Worm (Caenorhabditis elegans) whole organism, L2 larva: Measurements from ENCODE around the gene nspg-7.2.
"Not testable (repeated sequence)": the region's sequence is repeated elsewhere in the genome, so short reads cannot be mapped to it uniquely, and the experiment has no call there.

Experiments used
- F13H6.1 ChIP-seq: sonication (generic microtip); optimal IDR thresholded peaks from 2 replicates; lab custom pipeline; 2016; ENCODE audit warnings: missing genetic modification characterization, missing compliant biosample characterization
- R02D3.7 ChIP-seq: fragments of 150-350 bp; optimal IDR thresholded peaks from 2 replicates; lab custom pipeline; 2014; ENCODE audit warnings: missing biosample characterization, missing genetic modification characterization
- Y55F3AM.14 ChIP-seq: fragments of 200-800 bp; sonication (Bioruptor generic); optimal IDR thresholded peaks from 2 replicates; lab custom pipeline; 2018; ENCODE audit warnings: mild to moderate bottlenecking, missing genetic modification characterization, missing compliant biosample characterization
- ZK546.5 ChIP-seq: sonication (generic microtip); optimal IDR thresholded peaks from 2 replicates; lab custom pipeline; 2017; ENCODE audit warnings: missing biosample characterization, missing genetic modification characterization
- ama-1 ChIP-seq: fragments of 150-350 bp; optimal IDR thresholded peaks from 2 replicates; lab custom pipeline; 2018; ENCODE audit warnings: inconsistent platforms
- ceh-16 ChIP-seq: fragments of 150-350 bp; optimal IDR thresholded peaks from 2 replicates; lab custom pipeline; 2014; ENCODE audit warnings: missing biosample characterization, missing genetic modification characterization
- ceh-82 ChIP-seq: fragments of 150-350 bp; optimal IDR thresholded peaks from 2 replicates; lab custom pipeline; 2014; ENCODE audit warnings: missing biosample characterization, missing genetic modification characterization
- crh-2 ChIP-seq: sonication (generic microtip); optimal IDR thresholded peaks from 2 replicates; lab custom pipeline; 2017; ENCODE audit warnings: missing biosample characterization, missing genetic modification characterization
- egl-27 ChIP-seq: sonication (generic microtip); optimal IDR thresholded peaks from 3 replicates; lab custom pipeline; 2017; ENCODE audit warnings: missing biosample characterization, missing genetic modification reagents, missing genetic modification characterization
- elt-1 ChIP-seq: fragments of 150-350 bp; optimal IDR thresholded peaks from 2 replicates; lab custom pipeline; 2014; ENCODE audit warnings: missing biosample characterization, missing genetic modification characterization
- elt-3 ChIP-seq: sonication (generic microtip); optimal IDR thresholded peaks from 2 replicates; lab custom pipeline; 2017; ENCODE audit warnings: missing biosample characterization, missing genetic modification characterization
- fos-1 ChIP-seq: fragments of 150-350 bp; optimal IDR thresholded peaks from 2 replicates; lab custom pipeline; 2014; ENCODE audit warnings: missing biosample characterization, missing genetic modification characterization
- gmeb-1 ChIP-seq: fragments of 150-350 bp; optimal IDR thresholded peaks from 2 replicates; lab custom pipeline; 2014; ENCODE audit warnings: missing biosample characterization, missing genetic modification characterization
- lin-11 ChIP-seq: fragments of 150-350 bp; sonication (generic microtip); optimal IDR thresholded peaks from 2 replicates; lab custom pipeline; 2014; ENCODE audit warnings: missing biosample characterization, missing genetic modification characterization, inconsistent platforms, mixed read lengths
- lin-13 ChIP-seq: fragments of 150-350 bp; optimal IDR thresholded peaks from 2 replicates; lab custom pipeline; 2014; ENCODE audit warnings: missing biosample characterization, missing genetic modification reagents, missing genetic modification characterization
- lin-39 ChIP-seq: fragments of 150-350 bp; optimal IDR thresholded peaks from 2 replicates; lab custom pipeline; 2014; ENCODE audit warnings: missing biosample characterization, missing genetic modification reagents, missing genetic modification characterization
- mab-5 ChIP-seq: fragments of 150-350 bp; optimal IDR thresholded peaks from 2 replicates; lab custom pipeline; 2014; ENCODE audit warnings: missing biosample characterization, missing genetic modification characterization
- mbf-1 ChIP-seq: sonication (generic microtip); optimal IDR thresholded peaks from 2 replicates; lab custom pipeline; 2017; ENCODE audit warnings: missing biosample characterization, missing genetic modification characterization
- mdl-1 ChIP-seq, 2 experiments: fragments of 150-350 bp in 1 of 2; sonication (generic microtip) in 1 of 2; optimal IDR thresholded peaks; 2 replicates each; lab custom pipeline; 2017; ENCODE audit warnings: missing biosample characterization in 2 of 2, missing genetic modification characterization in 2 of 2
- nhr-10 ChIP-seq: sonication (generic microtip); optimal IDR thresholded peaks from 2 replicates; lab custom pipeline; 2017; ENCODE audit warnings: missing biosample characterization, missing genetic modification characterization
- nhr-11 ChIP-seq: fragments of 150-350 bp; optimal IDR thresholded peaks from 2 replicates; lab custom pipeline; 2014; ENCODE audit warnings: missing biosample characterization, missing genetic modification characterization
- nhr-12 ChIP-seq: fragments of 150-350 bp; optimal IDR thresholded peaks from 2 replicates; lab custom pipeline; 2014; ENCODE audit warnings: missing biosample characterization, missing genetic modification characterization
- nhr-21 ChIP-seq: fragments of 150-350 bp; optimal IDR thresholded peaks from 2 replicates; lab custom pipeline; 2014; ENCODE audit warnings: missing biosample characterization, missing genetic modification characterization
- nhr-237 ChIP-seq: fragments of 150-350 bp; optimal IDR thresholded peaks from 2 replicates; lab custom pipeline; 2014; ENCODE audit warnings: missing biosample characterization, missing genetic modification characterization
- nhr-25 ChIP-seq: fragments of 150-350 bp; sonication (generic microtip); optimal IDR thresholded peaks from 3 replicates; lab custom pipeline; 2014; ENCODE audit warnings: missing biosample characterization, missing genetic modification characterization
- nhr-6 ChIP-seq: fragments of 150-350 bp; optimal IDR thresholded peaks from 2 replicates; lab custom pipeline; 2014; ENCODE audit warnings: missing biosample characterization, missing genetic modification characterization
- nhr-77 ChIP-seq: fragments of 150-350 bp; optimal IDR thresholded peaks from 2 replicates; lab custom pipeline; 2014; ENCODE audit warnings: missing biosample characterization, missing genetic modification characterization
- peb-1 ChIP-seq: fragments of 150-350 bp; optimal IDR thresholded peaks from 2 replicates; lab custom pipeline; 2014; ENCODE audit warnings: missing biosample characterization, missing genetic modification characterization
- sem-4 ChIP-seq: fragments of 150-350 bp; optimal IDR thresholded peaks from 2 replicates; lab custom pipeline; 2014; ENCODE audit warnings: missing biosample characterization, missing genetic modification reagents, missing genetic modification characterization
- skn-1 ChIP-seq: sonication (generic microtip); optimal IDR thresholded peaks from 2 replicates; lab custom pipeline; 2017; ENCODE audit warnings: missing biosample characterization, missing genetic modification characterization
- sma-3 ChIP-seq: sonication (generic microtip); optimal IDR thresholded peaks from 2 replicates; lab custom pipeline; 2016; ENCODE audit warnings: missing genetic modification reagents, missing genetic modification characterization, missing compliant biosample characterization
- sma-9 ChIP-seq, 2 experiments: fragments of 150-350 bp in 1 of 2; sonication (generic microtip) in 1 of 2; optimal IDR thresholded peaks; 2 replicates each; lab custom pipeline; 2014 to 2016; ENCODE audit warnings: missing genetic modification characterization in 2 of 2, mild to moderate bottlenecking in 1 of 2, missing biosample characterization in 1 of 2, missing compliant biosample characterization in 1 of 2, missing genetic modification reagents in 1 of 2, moderate library complexity in 1 of 2
- snpc-4 ChIP-seq: fragments of 150-350 bp; optimal IDR thresholded peaks from 2 replicates; lab custom pipeline; 2014; ENCODE audit warnings: missing biosample characterization, missing genetic modification characterization
- unc-55 ChIP-seq: fragments of 150-350 bp; sonication (generic microtip); optimal IDR thresholded peaks from 3 replicates; lab custom pipeline; 2014; ENCODE audit warnings: missing biosample characterization, missing genetic modification reagents, missing genetic modification characterization
- unc-62 ChIP-seq: fragments of 150-350 bp; optimal IDR thresholded peaks from 2 replicates; lab custom pipeline; 2014; ENCODE audit warnings: missing biosample characterization, missing genetic modification reagents, missing genetic modification characterization
- ztf-11 ChIP-seq: sonication (generic microtip); optimal IDR thresholded peaks from 2 replicates; lab custom pipeline; 2017; ENCODE audit warnings: missing biosample characterization, missing genetic modification characterization
- ztf-4 ChIP-seq: fragments of 150-350 bp; optimal IDR thresholded peaks from 2 replicates; lab custom pipeline; 2014; ENCODE audit warnings: missing biosample characterization, missing genetic modification characterization

The nspg-7.2 gene

DNA sequence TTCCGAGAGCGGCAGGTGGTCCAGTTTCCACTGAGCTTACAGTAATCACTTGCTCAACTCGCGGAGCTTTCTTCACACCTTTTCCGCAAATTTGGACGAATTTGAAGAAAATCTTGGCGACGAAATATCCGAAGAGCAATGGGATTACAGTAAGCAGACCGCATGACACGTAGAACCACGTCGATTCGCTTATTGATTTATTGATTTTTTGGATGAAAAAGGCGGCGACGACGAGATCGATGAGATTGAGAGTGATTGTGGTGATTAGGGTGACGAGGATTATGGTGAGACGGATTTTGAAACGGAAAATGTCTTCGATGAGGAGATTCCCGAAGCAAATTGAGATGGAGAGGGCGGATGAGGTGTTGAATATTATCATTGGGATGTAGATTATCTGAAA lies 5.5 kb upstream of the nspg-7.2 start:
- TF ChIP-seq lin-39 (tag; lab: Kevin White, UChicago) (no peak), Y55F3AM.14 (GFP tag; lab: Kevin White, UChicago) (no peak), ztf-4 (tag; lab: Kevin White, UChicago) (no peak), sma-3 (GFP tag; lab: Kevin White, UChicago) (no peak), peb-1 (tag; lab: Kevin White, UChicago) (no peak), gmeb-1 (no peak), crh-2 (tag; lab: Kevin White, UChicago) (no peak), elt-1 (no peak), mbf-1 (no peak), nhr-6 (tag; lab: Kevin White, UChicago) (no peak), F13H6.1 (tag; lab: Kevin White, UChicago) (no peak), nhr-10 (no peak), lin-11 (tag; lab: Kevin White, UChicago) (no peak)

DNA sequence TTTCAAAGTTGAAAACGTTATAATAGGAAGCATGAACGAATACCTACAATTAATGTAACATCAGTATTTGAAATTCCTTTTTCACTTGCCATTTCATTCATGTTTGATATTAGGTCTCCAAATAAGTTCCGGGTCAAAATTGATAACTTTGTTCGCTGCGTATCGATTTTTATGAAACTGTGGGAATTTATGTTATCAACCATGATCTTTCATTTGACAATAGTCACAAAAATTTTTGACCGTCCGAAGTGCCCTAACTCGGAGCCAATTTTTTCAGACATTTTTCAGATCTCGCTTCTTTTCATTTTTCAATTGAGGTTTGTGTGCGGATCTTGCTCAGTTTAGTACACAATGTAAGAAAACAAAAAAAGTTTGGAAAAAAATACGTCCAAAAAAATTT lies 1.5 kb upstream of the nspg-7.2 start, which contains the start of gene Y53G8AM.6:
TSS of gene Y53G8AM.6 (minus strand) at position 101 of the 400 bp plus-strand sequence.
- not testable (repeated sequence) for TF ChIP-seq ztf-11, nhr-25, crh-2 (tag; lab: Kevin White, UChicago)

DNA sequence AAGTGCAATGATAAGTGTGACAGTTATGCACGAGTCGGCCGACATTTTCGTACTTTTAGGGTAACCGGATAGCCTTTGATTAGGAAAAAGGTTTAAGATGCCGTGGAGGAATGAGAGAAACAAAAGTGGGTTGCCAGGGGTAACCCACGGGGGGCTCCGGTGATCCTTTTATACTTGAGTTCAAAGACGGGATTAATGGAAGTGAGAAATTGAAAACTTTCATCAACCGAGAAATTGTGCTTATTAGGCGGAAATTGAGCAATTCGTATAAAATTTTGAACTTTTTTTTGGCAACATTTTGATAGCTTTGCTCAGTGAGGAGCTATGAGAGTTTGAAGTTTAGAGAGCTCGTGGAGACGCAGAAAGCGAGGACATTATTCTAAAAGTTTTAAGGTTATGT lies 2.6 kb downstream of the nspg-7.2 start, which contains the start of gene Y53G8AM.4:
TSS of gene Y53G8AM.4 (minus strand) at position 101 of the 400 bp plus-strand sequence.
- TF ChIP-seq unc-62 (no peak), ZK546.5 (no peak), mbf-1 (no peak), ceh-82 (tag; lab: Kevin White, UChicago) (no peak), Y55F3AM.14 (GFP tag; lab: Kevin White, UChicago) (no peak), nhr-237 (no peak), sma-3 (GFP tag; lab: Kevin White, UChicago) (no peak)

DNA sequence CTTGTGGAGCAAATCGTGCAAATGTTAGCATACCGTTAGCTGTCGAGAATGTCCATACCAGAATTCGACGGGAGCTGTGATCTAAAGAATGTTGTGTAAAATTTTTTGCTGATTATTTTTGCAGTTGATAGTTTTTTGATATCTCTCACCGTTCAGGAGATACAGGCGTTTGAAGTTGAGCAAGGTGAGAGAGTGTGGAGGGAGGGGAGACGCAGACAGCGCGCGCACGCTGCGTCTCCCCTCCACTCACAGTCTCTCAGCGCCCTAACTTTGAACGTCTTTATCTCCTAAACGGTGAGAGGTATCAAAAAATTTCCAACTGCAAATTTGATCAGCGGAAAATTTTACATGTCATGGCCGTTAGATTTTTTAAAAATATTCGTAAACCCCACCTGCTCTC lies 3.2 kb downstream of the nspg-7.2 start:
- TF ChIP-seq crh-2 (tag; lab: Kevin White, UChicago) = no peak

DNA sequence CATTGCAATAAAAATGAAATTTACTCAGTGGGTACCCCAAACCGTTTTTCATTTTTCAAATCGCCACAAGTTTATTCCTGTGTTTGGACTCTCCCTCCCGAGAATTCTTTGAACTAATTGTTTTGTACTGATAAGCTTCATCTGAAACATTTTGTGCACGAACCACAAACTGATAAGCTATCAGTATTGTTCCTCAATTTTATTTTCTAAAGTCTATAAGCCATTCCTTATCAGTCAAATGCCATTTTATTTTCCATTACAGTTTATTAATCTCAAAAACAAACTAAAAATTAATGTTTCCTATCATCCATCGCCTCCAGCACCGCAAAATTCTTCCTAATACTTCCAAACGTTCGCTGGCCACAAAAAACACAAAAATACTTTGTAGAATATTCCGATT lies 4.5 kb downstream of the nspg-7.2 start:
- no peak for TF ChIP-seq nhr-10
- TF ChIP-seq egl-27 = peak; percentile 37
- TF ChIP-seq snpc-4 = no peak
- no peak for TF ChIP-seq nhr-21 (tag; lab: Kevin White, UChicago)
- no peak for TF ChIP-seq nhr-77 (tag; lab: Kevin White, UChicago)
- TF ChIP-seq sma-9 (GFP tag; optimal IDR thresholded peaks at IDR 0.05; lab: Kevin White, UChicago) = peak; percentile 63
- TF ChIP-seq sma-9 (tag; optimal IDR thresholded peaks at IDR 0.05; lab: Kevin White, UChicago) = no peak
- TF ChIP-seq ZK546.5 = no peak
- no peak for TF ChIP-seq nhr-11 (tag; lab: Kevin White, UChicago)
- TF ChIP-seq R02D3.7 (tag; lab: Kevin White, UChicago) = no peak
- TF ChIP-seq gmeb-1 = peak; percentile 1
- TF ChIP-seq nhr-12 (tag; lab: Kevin White, UChicago) = no peak
- no peak for TF ChIP-seq ztf-11 (tag; lab: Kevin White, UChicago)
- no peak for TF ChIP-seq nhr-237
- TF ChIP-seq fos-1 (tag; lab: Kevin White, UChicago) = peak; percentile 90

DNA sequence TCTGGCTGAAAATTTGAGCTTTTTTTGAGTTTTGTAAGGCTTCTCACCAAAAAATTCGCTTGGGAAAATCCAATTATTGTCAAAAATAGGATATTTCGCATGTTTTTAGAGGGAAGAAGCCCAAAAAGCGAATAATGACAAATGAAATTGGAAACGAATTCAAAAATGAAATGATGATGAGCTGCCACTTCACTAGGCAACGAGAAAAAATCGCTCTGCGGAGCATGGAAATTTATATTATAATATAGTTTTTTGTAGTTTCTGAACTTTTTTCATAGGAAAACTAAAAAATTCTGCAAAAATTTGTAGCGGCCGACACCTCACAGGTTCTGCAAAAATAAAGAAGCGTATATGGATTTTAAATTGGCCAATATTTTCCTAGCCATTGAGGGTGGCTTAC lies 5.2 kb downstream of the nspg-7.2 start, which contains the start of gene Y53G8AL.3:
TSS of gene Y53G8AL.3 (minus strand) at position 101 of the 400 bp plus-strand sequence.
- TF ChIP-seq Y55F3AM.14 (GFP tag; lab: Kevin White, UChicago) (no peak), mab-5 (no peak)

DNA sequence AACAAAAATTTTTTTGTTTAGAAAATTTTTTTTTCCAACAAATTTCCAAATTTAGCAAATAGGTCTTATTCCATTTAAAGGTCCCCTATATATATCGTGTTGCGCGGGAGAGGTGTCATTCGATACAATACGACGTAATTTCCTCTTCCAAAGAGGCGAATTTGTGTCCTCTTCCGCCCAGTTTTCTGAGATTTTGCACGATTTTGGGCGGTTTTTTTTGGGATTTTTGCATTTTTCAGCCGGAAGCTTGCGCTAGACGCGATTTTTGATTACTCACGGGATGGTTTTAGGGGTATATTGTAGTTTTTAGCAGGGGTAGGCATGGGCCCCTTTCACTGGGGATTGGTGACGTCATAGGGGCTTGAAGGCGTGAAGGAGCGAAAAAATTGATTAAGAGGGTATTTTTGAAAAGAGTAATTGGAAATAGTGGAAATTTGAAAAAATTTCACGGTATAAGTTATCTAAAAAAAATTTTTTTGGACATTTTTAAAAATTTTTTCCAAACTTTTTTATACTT lies 7.6 kb downstream of the nspg-7.2 start, which contains the start of gene Y53G8AL.4:
TSS of gene Y53G8AL.4 (minus strand) at position 51 of the 517 bp plus-strand sequence.
- no peak for TF ChIP-seq nhr-6 (tag; lab: Kevin White, UChicago)
- no peak for TF ChIP-seq unc-55
- no peak for TF ChIP-seq ama-1 (lab: Kevin White, UChicago)
- no peak for TF ChIP-seq lin-39 (tag; lab: Kevin White, UChicago)
- no peak for TF ChIP-seq skn-1 (tag; lab: Kevin White, UChicago)
- TF ChIP-seq nhr-237 = no peak
- no peak for TF ChIP-seq ceh-16 (tag; lab: Kevin White, UChicago)
- TF ChIP-seq gmeb-1 = no peak
- TF ChIP-seq sem-4 (tag; lab: Kevin White, UChicago) = no peak
- TF ChIP-seq lin-13 = no peak
- TF ChIP-seq elt-3 (tag; lab: Kevin White, UChicago) = no peak
- TF ChIP-seq Y55F3AM.14 (GFP tag; lab: Kevin White, UChicago) = no peak
- no peak for TF ChIP-seq mdl-1 (tag; optimal IDR thresholded peaks at IDR 0.05; lab: Kevin White, UChicago)
- TF ChIP-seq ZK546.5 = no peak
- TF ChIP-seq R02D3.7 (tag; lab: Kevin White, UChicago) = no peak
- TF ChIP-seq ztf-11 (tag; lab: Kevin White, UChicago) = no peak
- no peak for TF ChIP-seq ceh-82 (tag; lab: Kevin White, UChicago)
- TF ChIP-seq, all 48 proteins: peak for 0
